Worm (Caenorhabditis elegans): ENCODE results near the gene srh-74.

srh-74 gene

DNA sequence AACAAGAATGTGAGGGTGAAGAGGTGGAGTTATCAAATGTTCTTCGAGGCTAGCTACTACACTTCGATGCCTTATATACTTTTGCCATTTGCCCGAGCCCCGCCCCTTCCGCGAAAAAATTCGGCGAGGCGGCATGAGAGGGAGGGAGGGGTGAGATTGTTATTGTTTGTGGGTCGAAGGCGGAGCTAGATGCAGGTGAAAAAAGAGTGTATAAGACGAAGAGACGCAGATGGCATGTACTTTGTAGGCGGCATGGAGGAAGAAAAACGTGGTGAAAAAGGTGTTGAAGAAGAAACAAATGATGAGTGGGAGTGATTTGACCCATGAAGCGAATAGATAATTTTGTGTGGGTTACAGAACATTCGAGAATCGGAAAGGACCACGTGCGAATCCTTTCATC is 36.2 kb downstream of the srh-74 start, which contains the start of gene C13G3.1:
Gene C13G3.1, minus strand, starts transcription at position 47 of the 400 bp plus-strand sequence.
- TF ChIP-seq nhr-25 (tag; optimal IDR thresholded peaks at IDR 0.05) = peak; percentile 3
- TF ChIP-seq pqm-1 (tag; optimal IDR thresholded peaks at IDR 0.05) = no peak

DNA sequence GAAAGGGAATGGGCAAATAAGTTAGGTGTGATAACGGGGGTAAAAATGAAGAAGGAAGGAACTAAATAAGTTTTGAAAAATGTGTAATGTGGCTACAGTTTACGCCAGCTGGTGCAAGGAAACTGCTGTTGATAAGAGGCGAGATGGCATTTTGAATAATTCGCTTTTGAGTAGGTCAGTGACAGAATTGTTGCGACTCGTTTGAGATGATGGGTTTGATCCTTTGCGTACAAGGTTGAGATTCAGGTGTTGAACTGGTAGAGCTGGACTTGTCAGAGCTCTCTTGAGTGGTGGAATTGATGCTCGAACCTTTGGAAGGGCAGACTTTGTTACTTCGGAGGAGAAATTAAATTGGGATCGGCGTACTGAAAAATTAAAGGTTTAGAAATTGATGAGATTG is 36.8 kb downstream of the srh-74 start:
- no peak for TF ChIP-seq jun-1 (tag; optimal IDR thresholded peaks at IDR 0.05)
- TF ChIP-seq mml-1 (tag; optimal IDR thresholded peaks at IDR 0.05) = no peak
- TF ChIP-seq nhr-25 (tag; optimal IDR thresholded peaks at IDR 0.05) = peak; percentile 10
- no peak for TF ChIP-seq sea-2 (GFP tag; optimal IDR thresholded peaks at IDR 0.05)
- no peak for TF ChIP-seq egl-27 (tag; optimal IDR thresholded peaks at IDR 0.05)
- TF ChIP-seq pha-4 (tag; optimal IDR thresholded peaks at IDR 0.05) = no peak
- TF ChIP-seq nhr-28 (tag; optimal IDR thresholded peaks at IDR 0.05) = no peak

DNA sequence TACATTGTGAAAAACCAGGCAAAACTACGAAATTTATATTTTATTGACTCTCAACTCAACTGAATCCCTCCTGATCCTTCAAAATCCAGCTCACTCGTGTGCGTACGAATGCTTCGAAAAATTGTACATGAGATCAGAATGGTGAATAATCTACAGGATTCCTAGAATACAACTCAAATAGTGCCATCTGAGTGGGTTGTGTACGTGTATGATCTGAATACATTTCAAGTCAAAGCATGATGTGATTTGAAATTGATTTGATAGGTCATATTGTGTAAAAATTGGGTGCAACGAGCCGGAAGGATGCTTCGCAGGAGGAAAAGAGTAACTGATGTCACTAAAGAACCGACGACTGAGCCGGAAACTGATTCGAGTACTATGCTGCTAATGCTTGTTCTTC is 37.8 kb downstream of the srh-74 start:
- TF ChIP-seq nhr-237 (tag; optimal IDR thresholded peaks at IDR 0.05) (no peak), elt-2 (tag; optimal IDR thresholded peaks at IDR 0.05) (no peak), nhr-43 (tag; optimal IDR thresholded peaks at IDR 0.05; ENCODE audit: poor library complexity, severe bottlenecking) (no peak), lin-39 (tag; optimal IDR thresholded peaks at IDR 0.05) (no peak), ceh-82 (tag; optimal IDR thresholded peaks at IDR 0.05) (no peak), nhr-28 (tag; optimal IDR thresholded peaks at IDR 0.05) (no peak), ceh-9 (tag; optimal IDR thresholded peaks at IDR 0.05) (no peak), aly-2 (tag; optimal IDR thresholded peaks at IDR 0.05) (no peak), snpc-4 (tag; optimal IDR thresholded peaks at IDR 0.05) (no peak), unc-62 (GFP tag; optimal IDR thresholded peaks at IDR 0.05) (no peak), ZK546.5 (tag; optimal IDR thresholded peaks at IDR 0.05) (no peak)

DNA sequence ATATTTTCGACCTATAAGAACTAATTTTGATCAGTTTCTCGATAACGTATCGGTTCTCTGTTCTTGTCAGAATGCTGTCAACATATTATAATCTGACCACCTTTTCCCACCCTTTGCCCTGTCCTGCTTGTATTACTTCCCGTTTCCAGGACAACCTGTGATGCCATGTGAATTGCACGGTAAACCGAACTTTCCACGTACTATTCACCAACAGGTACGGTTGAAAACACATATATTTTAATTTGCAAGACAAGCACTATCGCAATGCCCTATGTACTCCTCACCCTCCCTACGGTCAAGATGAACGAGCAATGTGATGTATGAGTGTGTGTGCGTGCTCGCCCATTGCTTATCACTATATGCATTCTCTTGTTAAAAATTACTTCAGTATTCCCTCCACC is 39.5 kb downstream of the srh-74 start:
- peak; percentile 74 for TF ChIP-seq pqm-1 (tag; optimal IDR thresholded peaks at IDR 0.05)
- no peak for TF ChIP-seq elt-3 (tag; optimal IDR thresholded peaks at IDR 0.05)
- no peak for TF ChIP-seq ztf-11 (tag; optimal IDR thresholded peaks at IDR 0.05)
- TF ChIP-seq lin-15B (tag; optimal IDR thresholded peaks at IDR 0.05) = no peak
- TF ChIP-seq nhr-11 (tag; optimal IDR thresholded peaks at IDR 0.05) = no peak
- no peak for TF ChIP-seq lin-39 (tag; optimal IDR thresholded peaks at IDR 0.05)
- no peak for TF ChIP-seq ztf-4 (tag; optimal IDR thresholded peaks at IDR 0.05)
- TF ChIP-seq jun-1 (tag; optimal IDR thresholded peaks at IDR 0.05) = peak; percentile 40
- TF ChIP-seq hmg-11 (tag; optimal IDR thresholded peaks at IDR 0.05) = no peak
- no peak for TF ChIP-seq egl-5 (tag; optimal IDR thresholded peaks at IDR 0.05)
- no peak for TF ChIP-seq nhr-77 (tag; optimal IDR thresholded peaks at IDR 0.05)
- no peak for TF ChIP-seq eor-1 (tag; optimal IDR thresholded peaks at IDR 0.05)
- no peak for TF ChIP-seq sea-2 (GFP tag; optimal IDR thresholded peaks at IDR 0.05)
- peak; percentile 92 for TF ChIP-seq elt-2 (tag; optimal IDR thresholded peaks at IDR 0.05)
- no peak for TF ChIP-seq ceh-9 (tag; optimal IDR thresholded peaks at IDR 0.05)

DNA sequence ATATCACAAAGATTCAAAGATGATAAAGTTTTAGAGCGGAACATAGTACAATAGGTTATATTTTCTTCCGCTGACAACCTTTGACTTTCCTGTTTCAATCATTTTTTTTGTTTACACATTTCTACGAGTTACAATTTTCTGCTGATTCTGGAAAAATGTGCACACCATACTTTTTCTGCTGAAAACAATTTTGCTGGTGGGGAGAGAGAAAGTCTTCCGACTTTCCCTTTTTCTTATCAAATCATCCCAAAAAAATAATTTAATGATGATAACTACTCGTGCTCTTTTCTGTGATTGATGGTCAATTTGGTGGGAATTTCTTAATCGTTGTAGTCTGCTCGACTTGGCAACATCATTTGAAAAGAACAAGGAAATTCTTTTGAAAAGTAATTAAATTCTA is 40.9 kb downstream of the srh-74 start:
- peak; percentile 44 for TF ChIP-seq jun-1 (tag; optimal IDR thresholded peaks at IDR 0.05)
- no peak for TF ChIP-seq nhr-28 (tag; optimal IDR thresholded peaks at IDR 0.05)
- peak; percentile 80 for TF ChIP-seq elt-2 (tag; optimal IDR thresholded peaks at IDR 0.05)
- TF ChIP-seq pqm-1 (tag; optimal IDR thresholded peaks at IDR 0.05) = peak; percentile 24

DNA sequence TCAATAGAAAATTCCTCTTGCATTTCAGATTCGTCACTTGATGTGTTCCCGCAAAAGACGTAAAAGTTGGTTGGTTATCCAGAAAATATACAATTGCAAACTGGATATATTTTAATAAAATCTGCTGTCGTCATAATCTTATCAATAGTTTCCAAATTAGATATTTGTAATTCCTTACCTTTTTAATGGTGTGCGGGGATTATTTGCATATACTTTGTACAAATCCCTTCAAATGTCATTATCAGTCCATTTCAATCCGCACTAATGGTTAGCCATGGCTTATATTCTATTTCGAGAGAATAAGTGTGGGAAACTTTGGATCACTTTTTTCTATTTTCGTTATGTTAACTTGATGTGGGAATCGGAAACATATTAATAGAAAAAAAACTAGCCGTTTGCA is 44.5 kb downstream of the srh-74 start:
- TF ChIP-seq ceh-9 (tag; optimal IDR thresholded peaks at IDR 0.05) (no peak), jun-1 (tag; optimal IDR thresholded peaks at IDR 0.05) (no peak), ZK546.5 (tag; optimal IDR thresholded peaks at IDR 0.05) (no peak), nhr-76 (tag; optimal IDR thresholded peaks at IDR 0.05) (no peak)

DNA sequence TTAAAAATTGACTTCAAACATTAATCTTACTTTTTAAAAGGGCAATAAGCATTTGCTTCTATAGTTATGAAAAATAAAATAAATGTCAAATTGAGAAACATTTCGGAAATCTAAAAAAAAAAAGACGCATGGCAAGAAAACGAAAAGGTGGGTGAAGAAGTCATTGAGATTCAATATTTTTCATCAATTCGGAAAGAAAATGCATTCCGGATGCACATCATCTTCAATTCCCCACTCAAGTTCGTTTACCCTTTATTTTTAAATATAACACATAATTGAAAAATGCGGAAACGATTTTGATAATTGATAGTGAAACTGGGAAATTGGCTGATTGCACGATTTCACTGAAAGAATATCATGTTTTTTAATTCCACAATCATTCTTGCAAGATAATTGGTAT is 46.1 kb downstream of the srh-74 start, which contains the start of gene F53B7.4:
Gene F53B7.4, minus strand, starts transcription at position 101 of the 400 bp plus-strand sequence.
- TF ChIP-seq pqm-1 (tag; optimal IDR thresholded peaks at IDR 0.05) (no peak), ztf-11 (tag; optimal IDR thresholded peaks at IDR 0.05) (no peak), nhr-12 (tag; optimal IDR thresholded peaks at IDR 0.05) (no peak), ceh-16 (tag; optimal IDR thresholded peaks at IDR 0.05) (no peak), ztf-4 (tag; optimal IDR thresholded peaks at IDR 0.05) (no peak), sea-2 (GFP tag; optimal IDR thresholded peaks at IDR 0.05) (no peak), elt-3 (tag; optimal IDR thresholded peaks at IDR 0.05) (no peak), eor-1 (tag; optimal IDR thresholded peaks at IDR 0.05) (no peak), ceh-82 (tag; optimal IDR thresholded peaks at IDR 0.05) (no peak), lin-39 (tag; optimal IDR thresholded peaks at IDR 0.05) (no peak), snpc-4 (tag; optimal IDR thresholded peaks at IDR 0.05) (no peak), daf-12 (tag; optimal IDR thresholded peaks at IDR 0.05) (no peak), nhr-77 (tag; optimal IDR thresholded peaks at IDR 0.05) (no peak), nhr-237 (tag; optimal IDR thresholded peaks at IDR 0.05) (no peak), ZK546.5 (tag; optimal IDR thresholded peaks at IDR 0.05) (no peak), egl-5 (tag; optimal IDR thresholded peaks at IDR 0.05) (no peak), pha-4 (tag; optimal IDR thresholded peaks at IDR 0.05) (no peak), elt-1 (tag; optimal IDR thresholded peaks at IDR 0.05) (no peak), jun-1 (tag; optimal IDR thresholded peaks at IDR 0.05) (no peak)
